Fruit fly (Drosophila melanogaster) whole organism, wandering third instar larva: ENCODE data around the gene lin-52.

ENCODE experiments used
- Hr78 ChIP-seq: fragments of >200 bp; optimal IDR thresholded peaks from 2 replicates; lab custom pipeline; 2017; ENCODE audit warnings: missing biosample characterization, missing genetic modification characterization
- Myc ChIP-seq: fragments of >200 bp; optimal IDR thresholded peaks from 2 replicates; lab custom pipeline; 2017
- dl ChIP-seq, 2 experiments: fragments of 175-275, 200-275 bp in 1 of 2; fragments of 200-275 bp in 1 of 2; sonication (Bioruptor generic); optimal IDR thresholded peaks; lab custom pipeline; 2018; ENCODE audit warnings: mild to moderate bottlenecking in 2 of 2, missing biosample characterization in 2 of 2, missing genetic modification characterization in 2 of 2, moderate library complexity in 2 of 2; ENCODE audit not compliant: partially characterized antibody in 2 of 2, insufficient read depth in 1 of 2
- h ChIP-seq: fragments of 200-800 bp; sonication (Bioruptor generic); optimal IDR thresholded peaks from 3 replicates; lab custom pipeline; 2016; ENCODE audit warnings: missing biosample characterization, mild to moderate bottlenecking, missing genetic modification characterization

dm6 chrX:5800634-5801033 is 45.9 kb upstream of the lin-52 start:
- TF ChIP-seq Myc (no peak), dl (GFP tag; optimal IDR thresholded peaks at IDR 0.05; lab: Kevin White, UChicago; ENCODE audit: insufficient read depth in 1 of 2, partially characterized antibody in 2 of 2) (no peak), Hr78 (GFP tag; lab: Kevin White, UChicago) (no peak), h (GFP tag; lab: Kevin White, UChicago) (peak; percentile 11)
